Worm (Caenorhabditis elegans) whole organism, late embryonic: ENCODE data around the gene C33G8.2.

Source experiments
- Y22D7AL.16 ChIP-seq: sonication (generic microtip); optimal IDR thresholded peaks from 2 replicates; lab custom pipeline; 2016; ENCODE audit warnings: missing genetic modification characterization, missing compliant biosample characterization
- fkh-10 ChIP-seq: fragments of 150-350 bp; optimal IDR thresholded peaks from 2 replicates; lab custom pipeline; 2014; ENCODE audit warnings: missing biosample characterization, missing genetic modification reagents, missing genetic modification characterization
- nhr-11 ChIP-seq: fragments of 150-350 bp; optimal IDR thresholded peaks from 2 replicates; lab custom pipeline; 2014; ENCODE audit warnings: missing biosample characterization, missing genetic modification characterization
- sox-4 ChIP-seq: sonication (generic microtip); optimal IDR thresholded peaks from 2 replicates; lab custom pipeline; 2017; ENCODE audit warnings: mild to moderate bottlenecking, missing genetic modification characterization, inconsistent platforms, missing compliant biosample characterization

DNA sequence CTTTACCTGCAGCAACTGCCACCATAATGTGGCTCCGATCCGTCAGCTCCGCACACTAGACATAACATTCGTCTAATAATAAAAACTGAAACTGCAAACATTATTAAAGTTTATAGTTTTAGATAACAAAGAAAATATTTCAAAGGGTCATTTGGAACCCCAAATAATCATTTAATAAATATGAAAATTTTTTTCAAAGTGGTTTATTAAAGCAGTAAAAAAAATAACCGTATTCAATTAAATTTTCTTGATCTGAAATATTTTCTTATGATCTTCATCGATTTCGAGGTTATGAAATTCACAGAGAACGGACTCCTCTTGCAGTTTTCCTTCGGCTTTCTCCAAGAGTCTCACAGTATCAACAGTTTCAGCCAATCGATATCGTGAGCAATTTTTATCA lies 23.6 kb upstream of the C33G8.2 start, which contains the start of gene nhr-163:
- TF ChIP-seq nhr-11 (tag; lab: Kevin White, UChicago): no peak
- no peak for TF ChIP-seq sox-4 (tag; lab: Kevin White, UChicago)
- no peak for TF ChIP-seq Y22D7AL.16 (tag; lab: Kevin White, UChicago)
- no peak for TF ChIP-seq fkh-10 (GFP tag; lab: Kevin White, UChicago)
